Fruit fly (Drosophila melanogaster) whole organism, adult: ENCODE results near the gene CG3473.
A peak's percentile ranks its signal among the peaks of the same experiment; 100 is the strongest.

Source experiments
- CG11617 ChIP-seq: fragments of 200-800 bp; sonication (Bioruptor generic); optimal IDR thresholded peaks from 2 replicates; lab custom pipeline; 2017; ENCODE audit warnings: mild to moderate bottlenecking, missing biosample characterization, missing genetic modification reagents, missing genetic modification characterization
- CG12768 ChIP-seq: fragments of 200-800 bp; sonication (Bioruptor generic); optimal IDR thresholded peaks from 2 replicates; lab custom pipeline; 2017; ENCODE audit warnings: missing biosample characterization, missing genetic modification characterization, mild to moderate bottlenecking, moderate library complexity, missing genetic modification reagents
- CG14711 ChIP-seq: fragments of 200-800 bp; sonication (Bioruptor generic); optimal IDR thresholded peaks from 2 replicates; lab custom pipeline; 2018; ENCODE audit warnings: missing biosample characterization, mild to moderate bottlenecking, missing genetic modification characterization, moderate library complexity
- CG1620 ChIP-seq: fragments of 200-800 bp; sonication (Bioruptor generic); optimal IDR thresholded peaks from 2 replicates; lab custom pipeline; 2016; ENCODE audit warnings: missing biosample characterization, missing genetic modification characterization
- CG33017 ChIP-seq: fragments of 200-800 bp; sonication (Bioruptor generic); optimal IDR thresholded peaks from 2 replicates; lab custom pipeline; 2018; ENCODE audit warnings: missing biosample characterization, mild to moderate bottlenecking, missing genetic modification characterization, moderate library complexity
- CG5204 ChIP-seq: fragments of 200-800 bp; sonication (Bioruptor generic); optimal IDR thresholded peaks from 2 replicates; lab custom pipeline; 2016; ENCODE audit warnings: missing biosample characterization, missing genetic modification characterization
- CG7045 ChIP-seq: fragments of 200-800 bp; sonication (Bioruptor generic); optimal IDR thresholded peaks from 2 replicates; lab custom pipeline; 2017; ENCODE audit warnings: missing biosample characterization, mild to moderate bottlenecking, missing genetic modification characterization
- CG7101 ChIP-seq: fragments of 200-800 bp; sonication (Bioruptor generic); optimal IDR thresholded peaks from 2 replicates; lab custom pipeline; 2018; ENCODE audit warnings: missing biosample characterization, mild to moderate bottlenecking, missing genetic modification characterization, moderate library complexity
- Clk ChIP-seq: fragments of 200-800 bp; sonication (Bioruptor generic); optimal IDR thresholded peaks from 2 replicates; lab custom pipeline; 2017; ENCODE audit warnings: missing biosample characterization, missing genetic modification characterization
- Crg-1 ChIP-seq: fragments of 200-800 bp; sonication (Bioruptor generic); optimal IDR thresholded peaks from 2 replicates; lab custom pipeline; 2016; ENCODE audit warnings: missing biosample characterization, missing genetic modification characterization
- Mnt ChIP-seq: fragments of 200-800 bp; sonication (Bioruptor generic); optimal IDR thresholded peaks from 2 replicates; lab custom pipeline; 2016; ENCODE audit warnings: missing biosample characterization, mild to moderate bottlenecking, missing genetic modification characterization
- bab1 ChIP-seq: fragments of 200-800 bp; sonication (Bioruptor generic); optimal IDR thresholded peaks from 3 replicates; lab custom pipeline; 2019; ENCODE audit warnings: missing biosample characterization, mild to moderate bottlenecking, missing genetic modification characterization, moderate library complexity
- cic ChIP-seq: fragments of 200-800 bp; sonication (Bioruptor generic); optimal IDR thresholded peaks from 2 replicates; lab custom pipeline; 2017; ENCODE audit warnings: missing biosample characterization, mild to moderate bottlenecking, missing genetic modification characterization, moderate library complexity
- cnc ChIP-seq, 2 experiments: fragments of >200 bp; optimal IDR thresholded peaks; 2 replicates each; lab custom pipeline; 2017
- kay ChIP-seq: fragments of 200-800 bp; sonication (Bioruptor generic); peaks from one replicate; lab custom pipeline; 2016; ENCODE audit warnings: missing biosample characterization, missing genetic modification characterization, borderline replicate concordance
- ovo ChIP-seq: fragments of 200-800 bp; sonication (Bioruptor generic); optimal IDR thresholded peaks from 2 replicates; lab custom pipeline; 2016; ENCODE audit warnings: missing biosample characterization, missing genetic modification characterization
- pad ChIP-seq: fragments of 200-800 bp; sonication (Bioruptor generic); optimal IDR thresholded peaks from 3 replicates; lab custom pipeline; 2017; ENCODE audit warnings: missing biosample characterization, missing genetic modification characterization, mild to moderate bottlenecking, moderate library complexity, missing genetic modification reagents
- tj ChIP-seq: fragments of 200-800 bp; sonication (Bioruptor generic); optimal IDR thresholded peaks from 3 replicates; lab custom pipeline; 2017; ENCODE audit warnings: missing biosample characterization, mild to moderate bottlenecking, missing genetic modification characterization, moderate library complexity
- toe ChIP-seq: fragments of 200-800 bp; sonication (Bioruptor generic); optimal IDR thresholded peaks from 2 replicates; lab custom pipeline; 2016; ENCODE audit warnings: missing biosample characterization, missing genetic modification characterization

The CG3473 gene

dm6 chr2L:14523731-14524130 is 39.8 kb downstream of the CG3473 start:
- TF ChIP-seq CG5204 (GFP tag; lab: Kevin White, UChicago) (no peak), CG33017 (tag; lab: Kevin White, UChicago) (no peak), CG7101 (tag; lab: Kevin White, UChicago) (no peak), Clk (GFP tag; lab: Kevin White, UChicago) (no peak), bab1 (GFP tag; lab: Kevin White, UChicago) (no peak), toe (no peak), CG7045 (GFP tag; lab: Kevin White, UChicago) (no peak), pad (GFP tag; lab: Kevin White, UChicago) (no peak), Crg-1 (GFP tag; lab: Kevin White, UChicago) (no peak), ovo (GFP tag; lab: Kevin White, UChicago) (no peak), Mnt (GFP tag; lab: Kevin White, UChicago) (no peak), CG1620 (GFP tag; lab: Kevin White, UChicago) (no peak), cic (GFP tag; lab: Kevin White, UChicago) (no peak)

DNA sequence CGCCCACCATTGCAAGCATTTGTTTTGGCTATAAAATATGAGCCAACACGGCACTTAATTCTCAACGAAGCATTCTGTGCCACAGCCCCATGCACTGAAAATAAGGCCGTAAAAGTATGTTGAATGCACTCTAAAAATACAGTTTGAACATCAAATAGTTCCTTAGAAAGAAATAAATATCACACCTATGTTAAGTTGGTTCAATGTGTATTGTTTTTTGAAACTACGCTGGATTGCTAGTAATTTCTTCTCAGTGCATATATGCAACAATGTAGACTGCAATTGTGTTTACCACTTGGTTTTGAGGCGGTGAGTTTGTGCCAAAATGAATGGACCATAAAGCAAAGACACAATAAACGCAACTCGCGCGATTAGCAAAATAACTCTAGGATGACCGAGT is 42.1 kb downstream of the CG3473 start:
- no peak for TF ChIP-seq CG5204 (GFP tag; lab: Kevin White, UChicago)
- no peak for TF ChIP-seq kay (GFP tag; lab: Kevin White, UChicago)
- TF ChIP-seq CG11617 (GFP tag; lab: Kevin White, UChicago) = no peak
- no peak for TF ChIP-seq Clk (GFP tag; lab: Kevin White, UChicago)
- no peak for TF ChIP-seq Mnt (GFP tag; lab: Kevin White, UChicago)
- no peak for TF ChIP-seq Crg-1 (GFP tag; lab: Kevin White, UChicago)
- TF ChIP-seq ovo (GFP tag; lab: Kevin White, UChicago) = no peak
- no peak for TF ChIP-seq pad (GFP tag; lab: Kevin White, UChicago)
- TF ChIP-seq tj (GFP tag; lab: Kevin White, UChicago) = no peak
- no peak for TF ChIP-seq toe
- TF ChIP-seq CG14711 (tag; lab: Kevin White, UChicago) = no peak
- no peak for TF ChIP-seq CG7101 (tag; lab: Kevin White, UChicago)
- TF ChIP-seq CG33017 (tag; lab: Kevin White, UChicago) = no peak
- no peak for TF ChIP-seq CG1620 (GFP tag; lab: Kevin White, UChicago)
- no peak for TF ChIP-seq CG12768
- no peak for TF ChIP-seq cnc (optimal IDR thresholded peaks at IDR 0.05; lab: Kevin White, UChicago)

DNA sequence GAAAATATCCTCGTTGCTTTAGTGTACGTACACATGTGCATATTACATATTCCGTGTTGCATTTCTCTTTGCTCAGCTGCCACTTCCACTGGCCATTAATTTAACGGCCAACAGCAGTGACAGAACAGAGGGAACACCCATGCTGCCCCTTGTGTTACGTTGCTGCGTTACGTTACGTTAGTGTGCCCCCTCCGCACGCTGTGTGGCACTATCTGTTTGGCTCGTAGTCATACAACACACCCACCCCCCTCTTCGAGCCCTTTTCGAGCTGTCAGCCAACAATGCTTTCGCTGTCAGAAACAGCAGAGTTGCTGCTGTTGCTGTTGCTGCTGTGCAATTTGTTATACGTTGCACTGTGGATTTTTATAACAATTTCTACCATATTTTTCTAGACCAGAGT is 43.0 kb downstream of the CG3473 start:
- TF ChIP-seq CG14711 (tag; lab: Kevin White, UChicago) (no peak), cnc (optimal IDR thresholded peaks at IDR 0.05; lab: Kevin White, UChicago) (no peak), bab1 (GFP tag; lab: Kevin White, UChicago) (no peak), CG5204 (GFP tag; lab: Kevin White, UChicago) (no peak), CG7101 (tag; lab: Kevin White, UChicago) (no peak)

DNA sequence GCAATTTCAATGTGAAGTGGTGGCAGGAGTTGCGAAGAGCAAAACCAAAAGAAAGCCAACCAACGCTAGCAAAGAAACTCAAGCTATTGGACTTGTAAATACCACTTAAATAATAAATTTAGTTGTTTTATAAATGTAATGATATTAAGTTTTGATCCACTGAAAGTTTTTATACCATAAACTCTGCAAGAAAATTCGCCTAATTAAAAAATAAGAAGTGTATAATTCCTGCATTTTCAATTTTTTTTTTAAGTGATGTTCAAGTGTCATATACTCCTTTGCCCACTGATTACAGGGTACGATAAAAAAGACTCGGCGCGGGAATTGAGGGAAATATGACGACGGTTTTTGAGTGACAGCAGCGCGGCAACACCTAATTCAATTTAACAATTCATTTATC is 44.3 kb downstream of the CG3473 start:
- no peak for TF ChIP-seq CG12768
- peak; percentile 17 for TF ChIP-seq bab1 (GFP tag; lab: Kevin White, UChicago)

- TF ChIP-seq ovo (GFP tag; lab: Kevin White, UChicago) = no peak
- no peak for TF ChIP-seq CG12768
- no peak for TF ChIP-seq CG33017 (tag; lab: Kevin White, UChicago)
- TF ChIP-seq tj (GFP tag; lab: Kevin White, UChicago) = no peak
- no peak for TF ChIP-seq Clk (GFP tag; lab: Kevin White, UChicago)
- TF ChIP-seq cic (GFP tag; lab: Kevin White, UChicago) = no peak
- no peak for TF ChIP-seq CG14711 (tag; lab: Kevin White, UChicago)
- no peak for TF ChIP-seq kay (GFP tag; lab: Kevin White, UChicago)
- no peak for TF ChIP-seq Mnt (GFP tag; lab: Kevin White, UChicago)
- TF ChIP-seq toe = no peak
- TF ChIP-seq CG7045 (GFP tag; lab: Kevin White, UChicago) = no peak
Observed at dm6 chr2L:14517997-14518559, 45.4 kb downstream of the CG3473 start.

DNA sequence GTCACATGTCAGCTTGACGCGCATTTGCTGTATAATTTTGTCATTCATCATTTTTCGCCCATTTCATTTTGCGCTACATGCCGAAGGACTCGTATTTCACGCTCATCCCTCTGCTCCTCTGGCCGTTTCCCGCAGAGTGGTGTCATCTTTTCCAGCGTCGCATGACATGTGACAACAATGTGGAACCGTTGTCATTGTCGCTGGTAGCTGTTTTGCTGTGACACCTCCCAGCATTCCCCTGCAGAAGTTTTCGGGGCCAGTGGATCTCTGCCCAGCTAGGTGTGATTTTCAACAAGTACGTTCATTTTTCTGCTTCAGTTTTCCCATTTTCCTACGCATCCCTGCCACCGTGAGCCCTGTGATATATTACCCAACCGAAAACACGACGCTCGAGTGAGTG is 46.2 kb downstream of the CG3473 start:
- no peak for TF ChIP-seq CG33017 (tag; lab: Kevin White, UChicago)
- no peak for TF ChIP-seq ovo (GFP tag; lab: Kevin White, UChicago)
- TF ChIP-seq Crg-1 (GFP tag; lab: Kevin White, UChicago) = no peak
- TF ChIP-seq tj (GFP tag; lab: Kevin White, UChicago) = peak; percentile 25

DNA sequence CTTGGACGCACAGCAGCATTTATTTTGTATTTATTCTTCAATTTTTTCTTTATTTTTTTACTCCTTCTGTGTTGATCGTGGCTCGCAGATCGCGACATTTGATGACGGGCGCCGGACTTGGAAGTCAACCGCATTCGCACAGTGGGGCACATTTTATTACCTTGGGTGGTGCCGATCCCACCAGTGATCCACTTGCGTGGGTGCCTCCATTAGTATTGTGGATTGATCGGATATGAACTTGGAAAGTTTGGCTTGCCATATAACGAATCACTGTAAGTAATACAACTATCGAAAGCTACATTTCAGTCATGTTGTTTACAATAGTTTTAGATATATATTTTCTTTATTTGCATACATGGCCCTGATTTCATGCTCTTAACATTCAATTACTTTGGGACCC is 47.2 kb downstream of the CG3473 start:
- no peak for TF ChIP-seq toe
- no peak for TF ChIP-seq CG12768
- no peak for TF ChIP-seq CG7101 (tag; lab: Kevin White, UChicago)
- no peak for TF ChIP-seq Mnt (GFP tag; lab: Kevin White, UChicago)
- TF ChIP-seq bab1 (GFP tag; lab: Kevin White, UChicago) = no peak
